Fruit fly (Drosophila melanogaster) whole organism, embryonic: ENCODE data around the gene tinc.

Experiments
- Abd-B ChIP-seq: fragments of 200-800 bp; sonication (Bioruptor generic); optimal IDR thresholded peaks from 2 replicates; lab custom pipeline; 2018; ENCODE audit warnings: missing biosample characterization, mild to moderate bottlenecking, missing genetic modification characterization, moderate library complexity
- Ada2b ChIP-seq: fragments of 200-800 bp; sonication (Bioruptor generic); IDR thresholded peaks from 2 replicates; pipeline ENCODE4 v1.3.6; 2022; ENCODE audit warnings: missing biosample characterization, missing genetic modification characterization
- Bteb2 ChIP-seq: fragments of 200-800 bp; sonication (Bioruptor generic); optimal IDR thresholded peaks from 2 replicates; lab custom pipeline; 2016; ENCODE audit warnings: missing biosample characterization, missing genetic modification characterization
- C15 ChIP-seq: fragments of 200-800 bp; sonication (Bioruptor generic); IDR thresholded peaks from 3 replicates; pipeline ENCODE4 v1.3.6; 2022; ENCODE audit warnings: missing biosample characterization, missing genetic modification characterization
- CG10959 ChIP-seq: fragments of 200-800 bp; sonication (Bioruptor generic); IDR thresholded peaks from 2 replicates; pipeline ENCODE4 v1.3.6; 2022; ENCODE audit warnings: missing biosample characterization, missing genetic modification characterization
- CG11456 ChIP-seq: fragments of 200-800 bp; sonication (Bioruptor generic); IDR thresholded peaks from 3 replicates; pipeline ENCODE4 v1.3.6; 2022; ENCODE audit warnings: missing biosample characterization, missing genetic modification characterization
- CG12219 ChIP-seq: fragments of 200-800 bp; sonication (Bioruptor generic); optimal IDR thresholded peaks from 3 replicates; lab custom pipeline; 2018; ENCODE audit warnings: missing biosample characterization, mild to moderate bottlenecking, missing genetic modification characterization
- CG14860 ChIP-seq: fragments of 200-800 bp; sonication (Bioruptor generic); IDR thresholded peaks from 3 replicates; pipeline ENCODE4 v1.3.6; 2022; ENCODE audit warnings: missing biosample characterization, missing genetic modification characterization; ENCODE audit not compliant: partially characterized antibody
- CG15514 ChIP-seq: fragments of 200-800 bp; sonication (Bioruptor generic); optimal IDR thresholded peaks from 3 replicates; lab custom pipeline; 2017; ENCODE audit warnings: missing biosample characterization, missing genetic modification characterization, mild to moderate bottlenecking, moderate library complexity, missing genetic modification reagents
- CG16779 ChIP-seq: fragments of 200-800 bp; sonication (Bioruptor generic); IDR thresholded peaks from 2 replicates; pipeline ENCODE4 v1.3.6; 2022; ENCODE audit warnings: missing biosample characterization, missing genetic modification characterization
- CG18599 ChIP-seq: fragments of 200-800 bp; sonication (Bioruptor generic); optimal IDR thresholded peaks from 3 replicates; lab custom pipeline; 2017; ENCODE audit warnings: missing biosample characterization, missing genetic modification characterization, mild to moderate bottlenecking, moderate library complexity, missing genetic modification reagents
- CG2199 ChIP-seq: fragments of 200-800 bp; sonication (Bioruptor generic); IDR thresholded peaks from 3 replicates; pipeline ENCODE4 v1.3.6; 2022; ENCODE audit warnings: missing biosample characterization, missing genetic modification characterization
- CG4854 ChIP-seq: fragments of 200-800 bp; sonication (Bioruptor generic); optimal IDR thresholded peaks from 2 replicates; lab custom pipeline; 2016; ENCODE audit warnings: missing biosample characterization, missing genetic modification characterization, inconsistent platforms
- CG6689 ChIP-seq: fragments of 200-800 bp; sonication (Bioruptor generic); IDR thresholded peaks from 2 replicates; pipeline ENCODE4 v1.3.6; 2022; ENCODE audit warnings: missing biosample characterization, missing genetic modification characterization
- CG6791 ChIP-seq: fragments of 200-800 bp; sonication (Bioruptor generic); IDR thresholded peaks from 3 replicates; pipeline ENCODE4 v1.3.6; 2022; ENCODE audit warnings: missing biosample characterization, missing genetic modification characterization; ENCODE audit not compliant: partially characterized antibody
- CG7556 ChIP-seq: fragments of 200-800 bp; sonication (Bioruptor generic); optimal IDR thresholded peaks from 2 replicates; lab custom pipeline; 2017; ENCODE audit warnings: missing biosample characterization, mild to moderate bottlenecking, missing genetic modification characterization
- CG8388 ChIP-seq: fragments of 200-800 bp; sonication (Bioruptor generic); optimal IDR thresholded peaks from 2 replicates; lab custom pipeline; 2019; ENCODE audit warnings: missing biosample characterization, mild to moderate bottlenecking, missing genetic modification characterization, moderate library complexity
- CG8478 ChIP-seq: fragments of >200 bp; optimal IDR thresholded peaks from 2 replicates; lab custom pipeline; 2018
- CG9215 ChIP-seq: fragments of 200-800 bp; sonication (Bioruptor generic); IDR thresholded peaks from 2 replicates; pipeline ENCODE4 v1.3.6; 2022; ENCODE audit warnings: missing biosample characterization, missing genetic modification characterization
- CG9932 ChIP-seq: fragments of 200-800 bp; sonication (Bioruptor generic); IDR thresholded peaks from 2 replicates; pipeline ENCODE4 v1.3.6; 2022; ENCODE audit warnings: missing biosample characterization, missing genetic modification characterization
- D19B ChIP-seq: fragments of 200-800 bp; sonication (Bioruptor generic); optimal IDR thresholded peaks from 2 replicates; lab custom pipeline; 2017; ENCODE audit warnings: missing biosample characterization, mild to moderate bottlenecking, missing genetic modification characterization
- Dbx ChIP-seq: fragments of 200-800 bp; sonication (Bioruptor generic); IDR thresholded peaks from 3 replicates; pipeline ENCODE4 v1.3.6; 2022; ENCODE audit warnings: missing biosample characterization, missing genetic modification characterization
- Dll ChIP-seq: fragments of 200-800 bp; sonication (Bioruptor generic); IDR thresholded peaks from 4 replicates; pipeline ENCODE4 v1.3.6; 2022; ENCODE audit warnings: missing biosample characterization, missing genetic modification characterization; ENCODE audit not compliant: partially characterized antibody
- Dp ChIP-seq: fragments of 200-800 bp; sonication (Bioruptor generic); optimal IDR thresholded peaks from 2 replicates; lab custom pipeline; 2018; ENCODE audit warnings: missing biosample characterization, mild to moderate bottlenecking, missing genetic modification characterization, moderate library complexity
- Drgx ChIP-seq: fragments of 200-800 bp; sonication (Bioruptor generic); IDR thresholded peaks from 2 replicates; pipeline ENCODE4 v1.3.6; 2022; ENCODE audit warnings: missing biosample characterization, missing genetic modification characterization
- Fer1 ChIP-seq: fragments of 200-800 bp; sonication (Bioruptor generic); optimal IDR thresholded peaks from 2 replicates; lab custom pipeline; 2017; ENCODE audit warnings: missing biosample characterization, mild to moderate bottlenecking, missing genetic modification characterization
- Gug ChIP-seq: fragments of 200-800 bp; sonication (Bioruptor generic); IDR thresholded peaks from 4 replicates; pipeline ENCODE4 v1.3.6; 2022; ENCODE audit warnings: missing biosample characterization, missing genetic modification characterization
- Kr ChIP-seq: fragments of 200-800 bp; sonication (Bioruptor generic); optimal IDR thresholded peaks from 2 replicates; lab custom pipeline; 2017; ENCODE audit warnings: missing biosample characterization, mild to moderate bottlenecking, missing genetic modification characterization
- MBD-R2 ChIP-seq: fragments of 200-800 bp; sonication (Bioruptor generic); IDR thresholded peaks from 2 replicates; pipeline ENCODE4 v1.3.6; 2022; ENCODE audit warnings: missing biosample characterization, missing genetic modification characterization
- Med ChIP-seq: fragments of 200-800 bp; sonication (Bioruptor generic); peaks from one replicate; lab custom pipeline; 2016; ENCODE audit warnings: missing biosample characterization, missing genetic modification characterization, mild to moderate bottlenecking, inconsistent platforms, moderate library complexity
- Nf-YA ChIP-seq: fragments of 200-800 bp; sonication (Bioruptor generic); IDR thresholded peaks from 2 replicates; pipeline ENCODE4 v1.3.6; 2022; ENCODE audit warnings: missing biosample characterization, missing genetic modification characterization
- PHDP ChIP-seq: fragments of 200-800 bp; sonication (Bioruptor generic); optimal IDR thresholded peaks from 3 replicates; lab custom pipeline; 2018; ENCODE audit warnings: missing biosample characterization, mild to moderate bottlenecking, missing genetic modification characterization, moderate library complexity
- Six4 ChIP-seq: fragments of 200-800 bp; sonication (Bioruptor generic); optimal IDR thresholded peaks from 2 replicates; lab custom pipeline; 2016; ENCODE audit warnings: missing biosample characterization, missing genetic modification characterization
- TFAM ChIP-seq: fragments of 200-800 bp; sonication (Bioruptor generic); optimal IDR thresholded peaks from 2 replicates; lab custom pipeline; 2017; ENCODE audit warnings: missing biosample characterization, missing genetic modification characterization, inconsistent platforms
- ab ChIP-seq: fragments of 200-800 bp; sonication (Bioruptor generic); optimal IDR thresholded peaks from 2 replicates; lab custom pipeline; 2016; ENCODE audit warnings: missing biosample characterization, missing genetic modification characterization
- bbx ChIP-seq: fragments of 200-800 bp; sonication (Bioruptor generic); IDR thresholded peaks from 2 replicates; pipeline ENCODE4 v1.3.6; 2022; ENCODE audit warnings: missing biosample characterization, missing genetic modification characterization; ENCODE audit not compliant: partially characterized antibody
- cwo ChIP-seq: fragments of 200-800 bp; sonication (Bioruptor generic); optimal IDR thresholded peaks from 3 replicates; lab custom pipeline; 2017; ENCODE audit warnings: missing biosample characterization, missing genetic modification characterization, mild to moderate bottlenecking, moderate library complexity, missing genetic modification reagents
- dan ChIP-seq: fragments of 200-800 bp; sonication (Bioruptor generic); IDR thresholded peaks from 2 replicates; pipeline ENCODE4 v1.3.6; 2022; ENCODE audit warnings: missing biosample characterization, missing genetic modification characterization
- fd102C ChIP-seq: fragments of 200-800 bp; sonication (Bioruptor generic); optimal IDR thresholded peaks from 2 replicates; lab custom pipeline; 2018; ENCODE audit warnings: missing biosample characterization, mild to moderate bottlenecking, missing genetic modification characterization, moderate library complexity
- ftz-f1 ChIP-seq: fragments of 200-800 bp; sonication (Bioruptor generic); optimal IDR thresholded peaks from 2 replicates; lab custom pipeline; 2016; ENCODE audit warnings: missing biosample characterization, missing genetic modification characterization
- kay ChIP-seq: fragments of 200-800 bp; sonication (Bioruptor generic); optimal IDR thresholded peaks from 2 replicates; lab custom pipeline; 2016; ENCODE audit warnings: missing biosample characterization, missing genetic modification characterization
- mirr ChIP-seq: fragments of 200-800 bp; sonication (Bioruptor generic); optimal IDR thresholded peaks from 3 replicates; lab custom pipeline; 2018; ENCODE audit warnings: missing biosample characterization, mild to moderate bottlenecking, missing genetic modification characterization
- phol ChIP-seq: fragments of 200-800 bp; sonication (Bioruptor generic); optimal IDR thresholded peaks from 3 replicates; lab custom pipeline; 2018; ENCODE audit warnings: missing biosample characterization, mild to moderate bottlenecking, missing genetic modification characterization, moderate library complexity
- pita ChIP-seq: fragments of 200-800 bp; sonication (Bioruptor generic); optimal IDR thresholded peaks from 2 replicates; lab custom pipeline; 2017; ENCODE audit warnings: missing biosample characterization, mild to moderate bottlenecking, missing genetic modification characterization
- ro ChIP-seq: fragments of 200-800 bp; sonication (Bioruptor generic); IDR thresholded peaks from 2 replicates; pipeline ENCODE4 v1.3.6; 2022; ENCODE audit warnings: missing biosample characterization, missing genetic modification characterization
- scrt ChIP-seq: fragments of 200-800 bp; sonication (Bioruptor generic); optimal IDR thresholded peaks from 2 replicates; lab custom pipeline; 2018; ENCODE audit warnings: missing biosample characterization, mild to moderate bottlenecking, missing genetic modification characterization, moderate library complexity
- sim ChIP-seq: fragments of 200-800 bp; sonication (Bioruptor generic); IDR thresholded peaks from 2 replicates; pipeline ENCODE4 v1.3.6; 2022; ENCODE audit warnings: missing biosample characterization, missing genetic modification characterization
- sisA ChIP-seq: fragments of 200-800 bp; sonication (Bioruptor generic); IDR thresholded peaks from 2 replicates; pipeline ENCODE4 v1.3.6; 2022; ENCODE audit warnings: missing biosample characterization, missing genetic modification characterization
- sob ChIP-seq: fragments of 200-800 bp; sonication (Bioruptor generic); IDR thresholded peaks from 2 replicates; pipeline ENCODE4 v1.3.6; 2022; ENCODE audit warnings: missing biosample characterization, missing genetic modification characterization
- sqz ChIP-seq: fragments of 200-800 bp; sonication (Bioruptor generic); optimal IDR thresholded peaks from 3 replicates; lab custom pipeline; 2018; ENCODE audit warnings: missing biosample characterization, mild to moderate bottlenecking, missing genetic modification characterization
- tna ChIP-seq: fragments of 200-800 bp; sonication (Bioruptor generic); IDR thresholded peaks from 2 replicates; pipeline ENCODE4 v1.3.6; 2022; ENCODE audit warnings: missing biosample characterization, missing genetic modification characterization; ENCODE audit not compliant: partially characterized antibody
- twi ChIP-seq: fragments of 200-800 bp; optimal IDR thresholded peaks from 2 replicates; lab custom pipeline; 2019; ENCODE audit warnings: missing biosample characterization, mild to moderate bottlenecking, missing genetic modification characterization, moderate library complexity
- tx ChIP-seq: fragments of 200-800 bp; sonication (Bioruptor generic); optimal IDR thresholded peaks from 2 replicates; lab custom pipeline; 2016; ENCODE audit warnings: missing biosample characterization, missing genetic modification characterization
- yki ChIP-seq: fragments of >200 bp; optimal IDR thresholded peaks from 3 replicates; lab custom pipeline; 2018

Gene tinc

dm6 chr3R:17801264-17801663 is 10.1 kb upstream of the tinc start, which contains the start of gene CG17803:
Gene CG17803, minus strand, starts transcription at chr3R:17801512.
- TF ChIP-seq PHDP (tag; lab: Kevin White, UChicago) = no peak
- TF ChIP-seq ftz-f1 (GFP tag; lab: Kevin White, UChicago) = peak; percentile 20
- TF ChIP-seq Bteb2 (GFP tag; lab: Kevin White, UChicago) = no peak
- no peak for TF ChIP-seq Kr (GFP tag; lab: Kevin White, UChicago)
- TF ChIP-seq CG11456 (GFP tag; lab: Robert Waterston, UW) = 0 out of 3 replicates have a peak, but pooled peaks have one; percentile 28
- no peak for TF ChIP-seq CG9215 (GFP tag; lab: Robert Waterston, UW)
- TF ChIP-seq Ada2b = 0 out of 2 replicates have a peak, but pooled peaks have one; percentile 8
- TF ChIP-seq MBD-R2 (GFP tag; lab: Robert Waterston, UW) = 0 out of 2 replicates have a peak, but pooled peaks have one; percentile 10
- TF ChIP-seq sob (GFP tag; lab: Robert Waterston, UW) = no peak
- no peak for TF ChIP-seq TFAM (GFP tag; lab: Kevin White, UChicago)
- TF ChIP-seq tx (GFP tag; lab: Kevin White, UChicago) = no peak
- TF ChIP-seq ro = no peak
- TF ChIP-seq cwo (GFP tag; lab: Kevin White, UChicago) = peak; percentile 3
- TF ChIP-seq CG6689 = no peak
- TF ChIP-seq twi = no peak
- TF ChIP-seq Dll (GFP tag; lab: Robert Waterston, UW) = no peak
- TF ChIP-seq D19B (GFP tag; lab: Kevin White, UChicago) = peak; percentile 18
- TF ChIP-seq CG6791 = peak; percentile 21; the same call in 1 of the 3 replicates
- no peak for TF ChIP-seq kay
- no peak for TF ChIP-seq CG10959 (GFP tag; lab: Robert Waterston, UW)
- no peak for TF ChIP-seq CG8388 (GFP tag; lab: Kevin White, UChicago)
- TF ChIP-seq C15 (GFP tag; lab: Robert Waterston, UW) = no peak
- peak; percentile 57 for TF ChIP-seq CG18599 (GFP tag; lab: Kevin White, UChicago)
- no peak for TF ChIP-seq Abd-B
- 0 out of 2 replicates have a peak, but pooled peaks have one; percentile 16 for TF ChIP-seq bbx (GFP tag; lab: Robert Waterston, UW)
- peak; percentile 6; the same call in 1 of the 3 replicates for TF ChIP-seq Dbx
- peak; percentile 36 for TF ChIP-seq CG15514
- no peak for TF ChIP-seq yki (lab: Kevin White, UChicago)
- TF ChIP-seq sim (GFP tag; lab: Robert Waterston, UW) = no peak
- TF ChIP-seq Drgx (GFP tag; lab: Robert Waterston, UW) = no peak
- TF ChIP-seq Med (GFP tag; lab: Kevin White, UChicago) = peak; percentile 77
- no peak for TF ChIP-seq pita (GFP tag; lab: Kevin White, UChicago)
- TF ChIP-seq sqz = no peak
- TF ChIP-seq sisA (GFP tag; lab: Robert Waterston, UW) = no peak
- peak; percentile 43 for TF ChIP-seq Fer1 (GFP tag; lab: Kevin White, UChicago)
- TF ChIP-seq Nf-YA (GFP tag; lab: Robert Waterston, UW) = peak; percentile 30; the same call in 1 of the 2 replicates
- TF ChIP-seq scrt (GFP tag; lab: Kevin White, UChicago) = peak; percentile 50
- 0 out of 3 replicates have a peak, but pooled peaks have one; percentile 30 for TF ChIP-seq CG14860
- no peak for TF ChIP-seq phol

dm6 chr3R:17803025-17803424 is 8.3 kb upstream of the tinc start, which contains the start of gene CG17806:
Gene CG17806, minus strand, starts transcription at chr3R:17803260.
- TF ChIP-seq CG14860 (no peak), mirr (GFP tag; lab: Kevin White, UChicago) (peak; percentile 14), CG2199 (GFP tag; lab: Robert Waterston, UW) (no peak), CG7556 (no peak), dan (GFP tag; lab: Robert Waterston, UW) (no peak), Gug (GFP tag; lab: Robert Waterston, UW) (no peak), Dp (GFP tag; lab: Kevin White, UChicago) (peak; percentile 43), tna (GFP tag; lab: Robert Waterston, UW) (no peak), fd102C (GFP tag; lab: Kevin White, UChicago) (no peak), CG9932 (GFP tag; lab: Robert Waterston, UW) (no peak), Six4 (GFP tag; lab: Kevin White, UChicago) (no peak), CG12219 (GFP tag; lab: Kevin White, UChicago) (no peak), CG4854 (GFP tag; lab: Kevin White, UChicago) (no peak), CG8478 (lab: Kevin White, UChicago) (no peak), CG16779 (GFP tag; lab: Robert Waterston, UW) (no peak), ab (GFP tag; lab: Kevin White, UChicago) (no peak)
